Worm (Caenorhabditis elegans) whole organism, L2 larva: ENCODE measurements around the gene lip-1.
"Not testable (repeated sequence)": the region's sequence is repeated elsewhere in the genome, so short reads cannot be mapped to it uniquely, and the experiment has no call there.

Experiments
- C34F6.9 ChIP-seq: fragments of 150-350 bp; optimal IDR thresholded peaks from 2 replicates; lab custom pipeline; 2014; ENCODE audit warnings: missing biosample characterization, missing genetic modification characterization
- F13H6.1 ChIP-seq: sonication (generic microtip); optimal IDR thresholded peaks from 2 replicates; lab custom pipeline; 2016; ENCODE audit warnings: missing genetic modification characterization, missing compliant biosample characterization
- R02D3.7 ChIP-seq: fragments of 150-350 bp; optimal IDR thresholded peaks from 2 replicates; lab custom pipeline; 2014; ENCODE audit warnings: missing biosample characterization, missing genetic modification characterization
- ama-1 ChIP-seq: fragments of 150-350 bp; optimal IDR thresholded peaks from 2 replicates; lab custom pipeline; 2018; ENCODE audit warnings: inconsistent platforms
- blmp-1 ChIP-seq: sonication (generic microtip); optimal IDR thresholded peaks from 2 replicates; lab custom pipeline; 2017; ENCODE audit warnings: missing genetic modification characterization, mild to moderate bottlenecking, missing compliant biosample characterization, antibody characterized with exemption, moderate library complexity; ENCODE audit not compliant: insufficient read depth
- ceh-16 ChIP-seq: fragments of 150-350 bp; optimal IDR thresholded peaks from 2 replicates; lab custom pipeline; 2014; ENCODE audit warnings: missing biosample characterization, missing genetic modification characterization
- ceh-82 ChIP-seq: fragments of 150-350 bp; optimal IDR thresholded peaks from 2 replicates; lab custom pipeline; 2014; ENCODE audit warnings: missing biosample characterization, missing genetic modification characterization
- crh-2 ChIP-seq: sonication (generic microtip); optimal IDR thresholded peaks from 2 replicates; lab custom pipeline; 2017; ENCODE audit warnings: missing biosample characterization, missing genetic modification characterization
- dmd-4 ChIP-seq: sonication (generic microtip); optimal IDR thresholded peaks from 2 replicates; lab custom pipeline; 2017; ENCODE audit warnings: missing biosample characterization, missing genetic modification characterization
- egl-27 ChIP-seq: sonication (generic microtip); optimal IDR thresholded peaks from 3 replicates; lab custom pipeline; 2017; ENCODE audit warnings: missing biosample characterization, missing genetic modification reagents, missing genetic modification characterization
- elt-3 ChIP-seq: sonication (generic microtip); optimal IDR thresholded peaks from 2 replicates; lab custom pipeline; 2017; ENCODE audit warnings: missing biosample characterization, missing genetic modification characterization
- fos-1 ChIP-seq: fragments of 150-350 bp; optimal IDR thresholded peaks from 2 replicates; lab custom pipeline; 2014; ENCODE audit warnings: missing biosample characterization, missing genetic modification characterization
- lin-11 ChIP-seq: fragments of 150-350 bp; sonication (generic microtip); optimal IDR thresholded peaks from 2 replicates; lab custom pipeline; 2014; ENCODE audit warnings: missing biosample characterization, missing genetic modification characterization, inconsistent platforms, mixed read lengths
- lin-13 ChIP-seq: fragments of 150-350 bp; optimal IDR thresholded peaks from 2 replicates; lab custom pipeline; 2014; ENCODE audit warnings: missing biosample characterization, missing genetic modification reagents, missing genetic modification characterization
- lin-39 ChIP-seq: fragments of 150-350 bp; optimal IDR thresholded peaks from 2 replicates; lab custom pipeline; 2014; ENCODE audit warnings: missing biosample characterization, missing genetic modification reagents, missing genetic modification characterization
- lsy-2 ChIP-seq, 2 experiments: fragments of 150-350 bp in 1 of 2; sonication (generic microtip) in 1 of 2; optimal IDR thresholded peaks; 2 replicates each; lab custom pipeline; 2014 to 2017; ENCODE audit warnings: missing biosample characterization in 2 of 2, missing genetic modification characterization in 2 of 2
- mab-5 ChIP-seq: fragments of 150-350 bp; optimal IDR thresholded peaks from 2 replicates; lab custom pipeline; 2014; ENCODE audit warnings: missing biosample characterization, missing genetic modification characterization
- mdl-1 ChIP-seq, 2 experiments: fragments of 150-350 bp in 1 of 2; sonication (generic microtip) in 1 of 2; optimal IDR thresholded peaks; 2 replicates each; lab custom pipeline; 2017; ENCODE audit warnings: missing biosample characterization in 2 of 2, missing genetic modification characterization in 2 of 2
- nhr-10 ChIP-seq: sonication (generic microtip); optimal IDR thresholded peaks from 2 replicates; lab custom pipeline; 2017; ENCODE audit warnings: missing biosample characterization, missing genetic modification characterization
- nhr-11 ChIP-seq: fragments of 150-350 bp; optimal IDR thresholded peaks from 2 replicates; lab custom pipeline; 2014; ENCODE audit warnings: missing biosample characterization, missing genetic modification characterization
- nhr-12 ChIP-seq: fragments of 150-350 bp; optimal IDR thresholded peaks from 2 replicates; lab custom pipeline; 2014; ENCODE audit warnings: missing biosample characterization, missing genetic modification characterization
- nhr-21 ChIP-seq: fragments of 150-350 bp; optimal IDR thresholded peaks from 2 replicates; lab custom pipeline; 2014; ENCODE audit warnings: missing biosample characterization, missing genetic modification characterization
- nhr-23 ChIP-seq: fragments of 150-350 bp; optimal IDR thresholded peaks from 2 replicates; lab custom pipeline; 2014; ENCODE audit warnings: missing biosample characterization, missing genetic modification reagents, missing genetic modification characterization
- nhr-237 ChIP-seq: fragments of 150-350 bp; optimal IDR thresholded peaks from 2 replicates; lab custom pipeline; 2014; ENCODE audit warnings: missing biosample characterization, missing genetic modification characterization
- nhr-25 ChIP-seq: fragments of 150-350 bp; sonication (generic microtip); optimal IDR thresholded peaks from 3 replicates; lab custom pipeline; 2014; ENCODE audit warnings: missing biosample characterization, missing genetic modification characterization
- nhr-6 ChIP-seq: fragments of 150-350 bp; optimal IDR thresholded peaks from 2 replicates; lab custom pipeline; 2014; ENCODE audit warnings: missing biosample characterization, missing genetic modification characterization
- sem-4 ChIP-seq: fragments of 150-350 bp; optimal IDR thresholded peaks from 2 replicates; lab custom pipeline; 2014; ENCODE audit warnings: missing biosample characterization, missing genetic modification reagents, missing genetic modification characterization
- skn-1 ChIP-seq: sonication (generic microtip); optimal IDR thresholded peaks from 2 replicates; lab custom pipeline; 2017; ENCODE audit warnings: missing biosample characterization, missing genetic modification characterization
- sma-9 ChIP-seq, 2 experiments: fragments of 150-350 bp in 1 of 2; sonication (generic microtip) in 1 of 2; optimal IDR thresholded peaks; 2 replicates each; lab custom pipeline; 2014 to 2016; ENCODE audit warnings: missing genetic modification characterization in 2 of 2, mild to moderate bottlenecking in 1 of 2, missing biosample characterization in 1 of 2, missing compliant biosample characterization in 1 of 2, missing genetic modification reagents in 1 of 2, moderate library complexity in 1 of 2
- snpc-4 ChIP-seq: fragments of 150-350 bp; optimal IDR thresholded peaks from 2 replicates; lab custom pipeline; 2014; ENCODE audit warnings: missing biosample characterization, missing genetic modification characterization
- unc-55 ChIP-seq: fragments of 150-350 bp; sonication (generic microtip); optimal IDR thresholded peaks from 3 replicates; lab custom pipeline; 2014; ENCODE audit warnings: missing biosample characterization, missing genetic modification reagents, missing genetic modification characterization
- unc-62 ChIP-seq: fragments of 150-350 bp; optimal IDR thresholded peaks from 2 replicates; lab custom pipeline; 2014; ENCODE audit warnings: missing biosample characterization, missing genetic modification reagents, missing genetic modification characterization
- ztf-11 ChIP-seq: sonication (generic microtip); optimal IDR thresholded peaks from 2 replicates; lab custom pipeline; 2017; ENCODE audit warnings: missing biosample characterization, missing genetic modification characterization

lip-1 gene

DNA sequence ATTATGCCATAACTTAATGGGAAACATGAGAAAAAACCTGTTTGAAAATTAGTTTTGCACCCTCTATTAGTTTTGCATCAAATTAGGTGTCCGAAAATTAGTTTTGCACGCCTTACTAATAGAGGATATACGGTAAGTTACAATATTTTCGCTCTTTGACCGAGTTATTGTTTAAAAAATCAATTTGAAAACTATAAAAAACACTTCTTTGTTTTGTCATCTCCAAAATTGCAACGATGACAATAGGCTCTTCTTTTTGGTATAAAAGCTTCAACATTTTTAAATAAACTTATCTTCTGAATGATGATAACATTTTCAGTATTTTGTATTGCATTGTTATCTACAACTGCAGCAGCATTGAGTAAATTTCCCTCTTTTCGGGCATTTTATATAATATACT lies 15.3 kb upstream of the lip-1 start, which contains the start of gene H20E11.2:
TSS of gene H20E11.2 (plus strand) at position 301 of the 400 bp plus-strand sequence.
- not testable (repeated sequence) for TF ChIP-seq R02D3.7 (tag; lab: Kevin White, UChicago); nhr-25 (tag; lab: Kevin White, UChicago); lin-13 (GFP tag; lab: Kevin White, UChicago)

DNA sequence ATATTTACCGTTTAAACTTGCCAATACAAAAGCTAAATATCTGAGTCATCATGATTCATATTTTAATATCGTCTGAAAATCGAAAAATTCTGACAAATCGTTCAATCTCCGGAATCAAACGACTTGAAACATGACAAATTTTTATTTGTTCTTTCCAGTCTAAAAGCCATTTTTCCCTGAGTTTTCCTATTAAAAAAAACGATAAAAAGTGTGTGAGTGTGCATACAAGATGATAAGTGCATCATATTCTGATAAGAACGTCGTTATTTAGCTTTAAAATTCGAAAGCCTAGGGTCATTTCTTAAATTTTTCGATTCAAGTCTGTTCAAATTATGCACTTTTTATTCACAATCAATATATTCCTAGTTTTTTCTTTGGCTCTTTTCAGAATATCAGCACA lies 12.9 kb upstream of the lip-1 start, which contains the start of gene H20E11.1:
TSS of gene H20E11.1 (plus strand) at position 244 of the 400 bp plus-strand sequence.
- TF ChIP-seq fos-1 (peak; percentile 94), dmd-4 (tag; lab: Kevin White, UChicago) (no peak)

DNA sequence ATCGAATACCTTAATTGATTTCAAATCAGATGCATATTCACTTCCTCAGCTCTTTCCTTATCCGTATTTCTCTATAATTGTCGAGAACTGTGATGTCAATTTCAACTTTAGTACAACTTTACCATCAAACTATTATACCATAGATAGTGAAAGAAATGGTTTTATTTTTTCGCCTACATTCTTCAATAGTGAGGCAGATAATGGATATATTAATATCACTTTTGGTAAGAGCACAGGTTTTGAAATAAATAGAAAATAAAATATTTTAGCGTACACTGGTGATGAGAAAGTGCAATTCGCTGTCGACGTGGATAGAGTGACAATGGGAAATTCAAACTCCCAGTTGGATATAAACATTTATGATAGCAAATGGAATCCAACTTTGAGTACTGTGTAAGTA lies 10.6 kb upstream of the lip-1 start:
- TF ChIP-seq C34F6.9 (tag; lab: Kevin White, UChicago): no peak
- TF ChIP-seq sma-9 (GFP tag; optimal IDR thresholded peaks at IDR 0.05; lab: Kevin White, UChicago): no peak
- TF ChIP-seq sma-9 (tag; optimal IDR thresholded peaks at IDR 0.05; lab: Kevin White, UChicago): no peak
- no peak for TF ChIP-seq F13H6.1 (tag; lab: Kevin White, UChicago)
- no peak for TF ChIP-seq ceh-82

DNA sequence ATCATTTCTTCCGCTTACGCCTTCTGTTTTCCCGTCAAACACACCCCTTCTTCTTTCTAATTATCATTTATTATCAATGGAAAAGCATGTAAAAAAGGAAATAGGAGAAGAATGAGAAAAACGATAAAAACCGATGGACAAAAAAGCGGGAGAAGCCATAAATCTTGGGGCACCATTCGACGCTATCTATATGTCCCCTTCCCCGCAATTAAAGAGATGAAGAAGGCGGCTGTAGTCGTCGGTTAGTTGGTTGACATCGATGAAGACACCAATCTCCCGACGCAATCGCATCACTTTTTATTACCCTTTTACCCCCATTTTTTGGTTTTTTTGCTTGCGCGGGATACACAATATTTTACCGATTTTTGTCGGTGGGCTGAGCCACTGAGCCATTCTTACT lies 9.1 kb upstream of the lip-1 start:
- TF ChIP-seq ztf-11 (no peak), ceh-16 (tag; lab: Kevin White, UChicago) (no peak), nhr-12 (tag; lab: Kevin White, UChicago) (no peak), nhr-23 (tag; lab: Kevin White, UChicago) (no peak), mab-5 (tag; lab: Kevin White, UChicago) (peak; percentile 84), sem-4 (tag; lab: Kevin White, UChicago) (peak; percentile 25), blmp-1 (tag; lab: Kevin White, UChicago) (no peak), C34F6.9 (tag; lab: Kevin White, UChicago) (no peak), nhr-11 (tag; lab: Kevin White, UChicago) (no peak), ama-1 (lab: Kevin White, UChicago) (no peak), snpc-4 (no peak), mdl-1 (tag; optimal IDR thresholded peaks at IDR 0.05; lab: Kevin White, UChicago) (no peak), egl-27 (tag; lab: Kevin White, UChicago) (no peak), nhr-237 (tag; lab: Kevin White, UChicago) (no peak), nhr-6 (tag; lab: Kevin White, UChicago) (no peak)

DNA sequence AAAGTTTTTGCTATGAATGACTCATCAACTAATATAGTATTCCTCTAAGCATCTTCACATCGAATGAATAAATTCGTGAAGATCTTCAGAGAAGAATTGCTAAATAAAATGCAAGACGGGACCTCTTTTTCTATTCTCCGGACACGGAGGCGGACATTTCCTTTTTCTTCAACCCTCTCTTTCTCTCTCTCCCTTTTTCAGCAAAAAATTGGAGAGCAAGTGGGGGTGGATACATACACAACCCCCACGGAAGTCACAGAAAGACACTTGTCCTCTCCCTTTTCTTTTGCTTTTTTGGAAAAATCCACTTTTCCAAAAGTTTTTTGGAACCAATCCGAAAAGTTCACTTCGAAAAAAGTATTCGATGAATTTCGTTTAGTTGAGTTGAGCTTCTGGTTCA lies 8.1 kb upstream of the lip-1 start:
- TF ChIP-seq ztf-11 (no peak), elt-3 (no peak), nhr-21 (no peak), nhr-25 (tag; lab: Kevin White, UChicago) (no peak), nhr-237 (tag; lab: Kevin White, UChicago) (no peak), lsy-2 (tag; optimal IDR thresholded peaks at IDR 0.05; lab: Kevin White, UChicago) (peak in 1 of 2 experiments; percentile 4), lin-11 (tag; lab: Kevin White, UChicago) (no peak), C34F6.9 (tag; lab: Kevin White, UChicago) (peak; percentile 34), sma-9 (GFP tag; optimal IDR thresholded peaks at IDR 0.05; lab: Kevin White, UChicago) (peak; percentile 42), sma-9 (tag; optimal IDR thresholded peaks at IDR 0.05; lab: Kevin White, UChicago) (no peak), nhr-11 (tag; lab: Kevin White, UChicago) (no peak), sem-4 (tag; lab: Kevin White, UChicago) (no peak), ama-1 (lab: Kevin White, UChicago) (no peak), nhr-10 (tag; lab: Kevin White, UChicago) (no peak), skn-1 (tag; lab: Kevin White, UChicago) (no peak), blmp-1 (tag; lab: Kevin White, UChicago) (no peak), mdl-1 (tag; optimal IDR thresholded peaks at IDR 0.05; lab: Kevin White, UChicago) (no peak), nhr-23 (tag; lab: Kevin White, UChicago) (no peak), unc-55 (GFP tag; lab: Kevin White, UChicago) (peak; percentile 21), lin-39 (tag; lab: Kevin White, UChicago) (no peak)

DNA sequence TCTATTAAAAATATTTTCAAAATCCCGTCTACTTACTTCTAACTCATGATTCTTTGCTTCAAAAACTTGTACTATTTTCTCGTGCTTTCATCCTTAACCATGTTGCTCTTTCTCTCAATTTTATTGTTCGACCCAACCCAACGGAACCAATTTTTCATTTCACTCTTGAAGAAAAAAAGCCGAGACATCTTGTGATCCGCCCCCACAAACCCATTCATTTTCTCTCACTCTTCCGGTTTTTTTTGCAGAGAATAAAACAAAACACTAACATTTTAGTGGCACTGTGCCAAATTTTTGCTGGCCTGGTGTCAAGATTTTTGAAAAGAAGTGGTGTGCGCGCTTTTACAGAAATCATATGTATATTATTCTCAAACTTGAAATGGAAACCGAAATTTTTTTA lies 6.0 kb upstream of the lip-1 start:
- TF ChIP-seq nhr-237 (tag; lab: Kevin White, UChicago) (no peak), lsy-2 (tag; optimal IDR thresholded peaks at IDR 0.05; lab: Kevin White, UChicago) (peak in 1 of 2 experiments; percentile 38), sem-4 (tag; lab: Kevin White, UChicago) (peak; percentile 57), R02D3.7 (tag; lab: Kevin White, UChicago) (no peak), unc-62 (GFP tag; lab: Kevin White, UChicago) (no peak), crh-2 (peak; percentile 5)
